Worm (Caenorhabditis elegans) whole organism, young adult: Measurements from ENCODE around the gene F55C9.3.

Experiments
- F10E7.11 ChIP-seq: sonication (generic microtip); optimal IDR thresholded peaks from 2 replicates; lab custom pipeline; 2017; ENCODE audit warnings: mild to moderate bottlenecking, missing genetic modification characterization, moderate library complexity, missing compliant biosample characterization
- aptf-3 ChIP-seq: fragments of 200-800 bp; sonication (Bioruptor generic); IDR thresholded peaks from 2 replicates; pipeline ENCODE4 v1.3.6; 2022; ENCODE audit warnings: missing genetic modification characterization, missing compliant biosample characterization
- efl-1 ChIP-seq: fragments of 150-350 bp; optimal IDR thresholded peaks from 2 replicates; lab custom pipeline; 2014; ENCODE audit warnings: missing biosample characterization, missing genetic modification reagents, missing genetic modification characterization
- ets-4 ChIP-seq: fragments of 200-800 bp; sonication (Bioruptor generic); optimal IDR thresholded peaks from 2 replicates; lab custom pipeline; 2018; ENCODE audit warnings: mild to moderate bottlenecking, missing genetic modification characterization, missing compliant biosample characterization
- fkh-3 ChIP-seq: sonication (generic microtip); optimal IDR thresholded peaks from 2 replicates; lab custom pipeline; 2016; ENCODE audit warnings: mild to moderate bottlenecking, missing genetic modification characterization, missing compliant biosample characterization
- lin-35 ChIP-seq, 3 experiments: fragments of 150-350 bp in 2 of 3; sonication (generic microtip) in 1 of 3; optimal IDR thresholded peaks; 2 replicates each; lab custom pipeline; 2014 to 2018; ENCODE audit warnings: missing biosample characterization in 3 of 3, missing genetic modification characterization in 3 of 3, missing genetic modification reagents in 3 of 3
- lin-40 ChIP-seq: sonication (generic microtip); optimal IDR thresholded peaks from 2 replicates; lab custom pipeline; 2016; ENCODE audit warnings: missing genetic modification characterization, mild to moderate bottlenecking, missing compliant biosample characterization, missing genotype, missing genetic modification reagents
- lsl-1 ChIP-seq: fragments of 200-800 bp; sonication (Bioruptor generic); optimal IDR thresholded peaks from 2 replicates; lab custom pipeline; 2018; ENCODE audit warnings: mild to moderate bottlenecking, missing genetic modification characterization, moderate library complexity, missing compliant biosample characterization
- pha-4 ChIP-seq: fragments of 150-350 bp; sonication (generic microtip); optimal IDR thresholded peaks from 2 replicates; lab custom pipeline; 2014; ENCODE audit warnings: missing biosample characterization, missing genetic modification reagents, missing genetic modification characterization
- unc-130 ChIP-seq: sonication (generic microtip); optimal IDR thresholded peaks from 2 replicates; lab custom pipeline; 2016; ENCODE audit warnings: missing genetic modification reagents, missing genetic modification characterization, missing compliant biosample characterization
- unc-62 ChIP-seq: fragments of 150-350 bp; optimal IDR thresholded peaks from 2 replicates; lab custom pipeline; 2014; ENCODE audit warnings: missing biosample characterization, missing genetic modification reagents, missing genetic modification characterization
- ztf-26 ChIP-seq: sonication (generic microtip); optimal IDR thresholded peaks from 2 replicates; lab custom pipeline; 2017; ENCODE audit warnings: missing genetic modification characterization, missing compliant biosample characterization

DNA sequence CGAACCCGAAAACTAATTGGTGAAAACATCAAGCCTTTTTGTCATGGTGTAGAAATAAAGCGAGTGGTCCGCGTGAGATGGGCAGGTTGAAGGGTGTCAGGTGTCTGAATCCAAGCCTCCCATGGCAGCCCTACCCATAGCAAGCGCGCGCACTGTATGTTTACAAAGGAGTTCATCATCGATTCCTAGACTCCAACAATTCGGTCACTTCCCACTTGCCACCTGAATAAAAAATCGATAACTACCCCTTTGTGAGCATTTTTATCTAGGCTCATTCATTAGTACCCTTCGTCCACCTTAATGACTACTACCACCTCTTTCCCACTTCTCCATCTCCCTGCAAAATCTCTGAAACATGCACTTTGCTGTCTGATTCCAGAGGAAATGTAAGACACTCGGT is 25.0 kb upstream of the F55C9.3 start, which contains the start of gene fbxb-64:
- TF ChIP-seq lin-40 (tag; lab: Kevin White, UChicago) (no peak), lsl-1 (no peak), aptf-3 (GFP tag; lab: Robert Waterston, UW) (no peak), unc-130 (GFP tag; lab: Kevin White, UChicago) (no peak), unc-62 (GFP tag; lab: Kevin White, UChicago) (no peak), F10E7.11 (tag; lab: Kevin White, UChicago) (no peak), ztf-26 (tag; lab: Kevin White, UChicago) (no peak), efl-1 (GFP tag; lab: Kevin White, UChicago) (no peak), lin-35 (GFP tag; optimal IDR thresholded peaks at IDR 0.05; lab: Kevin White, UChicago) (no peak), ets-4 (no peak), fkh-3 (tag; lab: Kevin White, UChicago) (no peak), pha-4 (tag; lab: Kevin White, UChicago) (no peak)
